Worm (Caenorhabditis elegans) whole organism, L1 larva: Measurements from ENCODE around the gene col-147.

ENCODE experiments used
- ceh-63 ChIP-seq: fragments of 200-800 bp; sonication (Bioruptor generic); optimal IDR thresholded peaks from 2 replicates; lab custom pipeline; 2018; ENCODE audit warnings: mild to moderate bottlenecking, missing genetic modification characterization, missing compliant biosample characterization
- ceh-8 ChIP-seq: fragments of 200-800 bp; sonication (Bioruptor generic); optimal IDR thresholded peaks from 2 replicates; lab custom pipeline; 2018; ENCODE audit warnings: mild to moderate bottlenecking, missing genetic modification characterization, moderate library complexity, missing compliant biosample characterization
- ceh-88 ChIP-seq: fragments of 200-800 bp; sonication (Bioruptor generic); IDR thresholded peaks from 2 replicates; pipeline ENCODE4 v1.3.6; 2022; ENCODE audit warnings: missing genetic modification characterization, missing compliant biosample characterization
- efl-1 ChIP-seq, 4 experiments: fragments of 150-350 bp; optimal IDR thresholded peaks in 3 of 4; peaks in 1 of 4; 1 replicate in 1 of 4; 2 replicates in 3 of 4; lab custom pipeline; 2014; ENCODE audit warnings: missing biosample characterization in 2 of 4, missing genetic modification characterization in 2 of 4, missing genetic modification reagents in 2 of 4
- efl-3 ChIP-seq: fragments of 200-800 bp; sonication (Bioruptor generic); optimal IDR thresholded peaks from 2 replicates; lab custom pipeline; 2018; ENCODE audit warnings: mild to moderate bottlenecking, missing genetic modification characterization, missing compliant biosample characterization
- ets-5 ChIP-seq: fragments of 200-800 bp; sonication (Bioruptor generic); IDR thresholded peaks from 2 replicates; pipeline ENCODE4 v1.3.6; 2022; ENCODE audit warnings: missing genetic modification characterization, missing compliant biosample characterization
- fkh-10 ChIP-seq: sonication (generic microtip); optimal IDR thresholded peaks from 2 replicates; lab custom pipeline; 2017; ENCODE audit warnings: missing biosample characterization, missing genetic modification reagents, missing genetic modification characterization
- fos-1 ChIP-seq: fragments of 150-350 bp; optimal IDR thresholded peaks from 2 replicates; lab custom pipeline; 2014; ENCODE audit warnings: missing biosample characterization, missing genetic modification characterization
- irx-1 ChIP-seq: sonication (generic microtip); optimal IDR thresholded peaks from 2 replicates; lab custom pipeline; 2016; ENCODE audit warnings: missing genetic modification characterization, missing compliant biosample characterization
- lin-13 ChIP-seq: fragments of 150-350 bp; optimal IDR thresholded peaks from 2 replicates; lab custom pipeline; 2014; ENCODE audit warnings: missing biosample characterization, missing genetic modification reagents, missing genetic modification characterization
- lin-14 ChIP-seq: fragments of 200-800 bp; sonication (Bioruptor generic); optimal IDR thresholded peaks from 2 replicates; lab custom pipeline; 2018; ENCODE audit warnings: mild to moderate bottlenecking, missing genetic modification characterization, moderate library complexity, missing compliant biosample characterization
- lin-15B ChIP-seq: fragments of 150-350 bp; sonication (generic microtip); optimal IDR thresholded peaks from 3 replicates; lab custom pipeline; 2014; ENCODE audit warnings: missing biosample characterization, missing genetic modification characterization
- lir-3 ChIP-seq: sonication (generic microtip); optimal IDR thresholded peaks from 2 replicates; lab custom pipeline; 2016; ENCODE audit warnings: mild to moderate bottlenecking, missing genetic modification characterization, moderate library complexity, missing compliant biosample characterization; ENCODE audit not compliant: poor library complexity
- mab-9 ChIP-seq: fragments of 200-800 bp; sonication (Bioruptor generic); IDR thresholded peaks from 2 replicates; pipeline ENCODE4 v1.3.6; 2022; ENCODE audit warnings: missing genetic modification reagents, missing genetic modification characterization, missing compliant biosample characterization
- mef-2 ChIP-seq: fragments of 150-350 bp; optimal IDR thresholded peaks from 2 replicates; lab custom pipeline; 2014; ENCODE audit warnings: missing biosample characterization, missing genetic modification characterization
- nhr-12 ChIP-seq: sonication (generic microtip); optimal IDR thresholded peaks from 2 replicates; lab custom pipeline; 2017; ENCODE audit warnings: missing biosample characterization, missing genetic modification characterization
- nhr-28 ChIP-seq: fragments of 150-350 bp; optimal IDR thresholded peaks from 2 replicates; lab custom pipeline; 2014; ENCODE audit warnings: missing biosample characterization, missing genetic modification characterization
- nhr-47 ChIP-seq: sonication (generic microtip); optimal IDR thresholded peaks from 2 replicates; lab custom pipeline; 2016; ENCODE audit warnings: mild to moderate bottlenecking, missing genetic modification characterization, moderate library complexity, missing compliant biosample characterization
- nhr-76 ChIP-seq: sonication (generic microtip); optimal IDR thresholded peaks from 2 replicates; lab custom pipeline; 2017; ENCODE audit warnings: missing biosample characterization, missing genetic modification characterization
- pag-3 ChIP-seq: sonication (generic microtip); optimal IDR thresholded peaks from 2 replicates; lab custom pipeline; 2017; ENCODE audit warnings: missing genetic modification characterization, mild to moderate bottlenecking, missing compliant biosample characterization, antibody characterized with exemption, borderline replicate concordance; ENCODE audit not compliant: insufficient read depth
- pax-3 ChIP-seq: fragments of 200-800 bp; sonication (Bioruptor generic); optimal IDR thresholded peaks from 2 replicates; lab custom pipeline; 2018; ENCODE audit warnings: mild to moderate bottlenecking, missing genetic modification characterization, moderate library complexity, missing compliant biosample characterization
- snpc-4 ChIP-seq: fragments of 150-350 bp; optimal IDR thresholded peaks from 2 replicates; lab custom pipeline; 2014; ENCODE audit warnings: missing biosample characterization, missing genetic modification characterization
- snu-23 ChIP-seq: sonication (generic microtip); optimal IDR thresholded peaks from 2 replicates; lab custom pipeline; 2016; ENCODE audit warnings: missing genetic modification characterization, missing compliant biosample characterization
- sptf-1 ChIP-seq: fragments of 150-350 bp; optimal IDR thresholded peaks from 2 replicates; lab custom pipeline; 2014; ENCODE audit warnings: missing biosample characterization, missing genetic modification characterization
- tbx-2 ChIP-seq: sonication (generic microtip); optimal IDR thresholded peaks from 2 replicates; lab custom pipeline; 2016; ENCODE audit warnings: missing genetic modification characterization, missing compliant biosample characterization
- unc-130 ChIP-seq: fragments of 150-350 bp; optimal IDR thresholded peaks from 2 replicates; lab custom pipeline; 2017; ENCODE audit warnings: missing biosample characterization, missing genetic modification characterization, inconsistent platforms
- unc-30 ChIP-seq: sonication (generic microtip); optimal IDR thresholded peaks from 2 replicates; lab custom pipeline; 2017; ENCODE audit warnings: missing biosample characterization, missing genetic modification characterization
- unc-62 ChIP-seq: fragments of 150-350 bp; optimal IDR thresholded peaks from 2 replicates; lab custom pipeline; 2014; ENCODE audit warnings: missing biosample characterization, missing genetic modification reagents, missing genetic modification characterization
- unc-86 ChIP-seq: sonication (generic microtip); optimal IDR thresholded peaks from 2 replicates; lab custom pipeline; 2016; ENCODE audit warnings: missing genetic modification characterization, missing compliant biosample characterization
- unc-98 ChIP-seq: fragments of 200-800 bp; sonication (Bioruptor generic); IDR thresholded peaks from 2 replicates; pipeline ENCODE4 v1.3.6; 2022; ENCODE audit warnings: missing genetic modification characterization, missing compliant biosample characterization
- xbp-1 ChIP-seq: sonication (generic microtip); optimal IDR thresholded peaks from 2 replicates; lab custom pipeline; 2016; ENCODE audit warnings: missing genetic modification characterization, missing compliant biosample characterization
- zip-4 ChIP-seq: fragments of 200-800 bp; sonication (Bioruptor generic); optimal IDR thresholded peaks from 2 replicates; lab custom pipeline; 2018; ENCODE audit warnings: mild to moderate bottlenecking, missing genetic modification characterization, moderate library complexity, missing compliant biosample characterization

col-147 gene

DNA sequence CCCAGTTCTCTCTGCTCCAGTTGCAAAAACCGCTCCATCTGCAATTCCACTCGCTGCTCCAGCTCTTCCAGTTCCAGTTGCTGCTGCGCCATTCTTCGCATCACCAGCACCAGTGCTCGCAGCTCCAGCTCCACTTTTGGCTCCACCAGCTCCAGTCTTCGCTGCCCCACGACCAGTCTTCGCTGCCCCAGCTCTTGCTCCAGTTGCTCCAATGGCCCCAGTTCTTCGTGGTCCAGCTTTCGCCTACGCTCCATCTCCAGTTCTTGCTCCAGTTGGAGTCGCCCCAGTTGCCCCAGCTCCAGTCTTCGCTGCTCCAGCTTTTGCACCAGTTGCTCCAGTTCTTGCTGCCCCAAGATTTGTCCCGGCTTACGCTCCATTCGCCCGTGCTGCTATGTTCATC lies 12.7 kb downstream of the col-147 start:
- TF ChIP-seq unc-30 (no peak), ceh-63 (GFP tag; lab: Kevin White, UChicago) (no peak), unc-130 (tag; lab: Kevin White, UChicago) (no peak), sptf-1 (tag; lab: Kevin White, UChicago) (no peak), fos-1 (tag; lab: Kevin White, UChicago) (no peak), mef-2 (tag; lab: Kevin White, UChicago) (no peak)

DNA sequence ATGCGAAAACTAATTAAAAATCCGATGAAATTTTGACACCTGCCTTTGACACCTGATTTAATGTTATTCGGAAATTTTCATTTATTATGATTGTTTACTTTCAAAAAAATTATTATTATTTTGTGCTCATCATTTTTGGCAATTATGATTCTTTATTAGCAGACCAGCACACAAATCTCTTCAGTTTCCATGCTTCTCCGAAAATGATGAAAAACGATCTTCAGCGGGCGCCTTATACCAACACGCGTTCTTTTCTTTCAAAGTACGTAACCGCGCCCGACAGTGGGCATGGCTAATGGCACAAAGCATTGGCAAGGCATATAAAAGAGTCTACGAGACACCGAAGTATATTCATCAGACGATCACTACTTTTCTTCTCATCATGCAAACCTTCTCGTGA lies 13.3 kb downstream of the col-147 start, which contains the start of gene idpc-6:
Gene idpc-6, plus strand, starts transcription at position 301 of the 400 bp plus-strand sequence.
- TF ChIP-seq unc-98 (GFP tag; lab: Robert Waterston, UW) (no peak), ceh-8 (GFP tag; lab: Kevin White, UChicago) (no peak), efl-1 (optimal IDR thresholded peaks at IDR 0.05; lab: Kevin White, UChicago) (no peak), efl-1 (GFP tag; optimal IDR thresholded peaks at IDR 0.05 in 1 of 2; lab: Kevin White, UChicago) (no peak), nhr-76 (tag; lab: Kevin White, UChicago) (no peak), nhr-28 (tag; lab: Kevin White, UChicago) (no peak), mab-9 (GFP tag; lab: Robert Waterston, UW) (no peak), tbx-2 (tag; lab: Kevin White, UChicago) (no peak), efl-3 (GFP tag; lab: Kevin White, UChicago) (no peak), lin-13 (GFP tag; lab: Kevin White, UChicago) (no peak), ceh-88 (GFP tag; lab: Robert Waterston, UW) (no peak), snu-23 (GFP tag; lab: Kevin White, UChicago) (no peak), unc-130 (tag; lab: Kevin White, UChicago) (no peak), unc-86 (tag; lab: Kevin White, UChicago) (no peak), mef-2 (tag; lab: Kevin White, UChicago) (no peak), irx-1 (no peak), lin-14 (no peak), xbp-1 (tag; lab: Kevin White, UChicago) (no peak), ets-5 (GFP tag; lab: Robert Waterston, UW) (no peak), pag-3 (tag; lab: Kevin White, UChicago) (no peak)
- TF ChIP-seq, all 84 proteins: peak for 0

ce11 chrV:9618919-9619318 lies 14.2 kb downstream of the col-147 start, which contains the start of gene idpc-7:
idpc-7 (minus strand) TSS chrV:9619019.
- no peak for TF ChIP-seq efl-1 (optimal IDR thresholded peaks at IDR 0.05; lab: Kevin White, UChicago)
- peak in 1 of 2 experiments; percentile 5 for TF ChIP-seq efl-1 (GFP tag; optimal IDR thresholded peaks at IDR 0.05 in 1 of 2; lab: Kevin White, UChicago)
- no peak for TF ChIP-seq snpc-4
- TF ChIP-seq fkh-10 (GFP tag; lab: Kevin White, UChicago) = no peak
- no peak for TF ChIP-seq pag-3 (tag; lab: Kevin White, UChicago)
- no peak for TF ChIP-seq mab-9 (GFP tag; lab: Robert Waterston, UW)
- TF ChIP-seq, all 84 proteins: peak for 1

- TF ChIP-seq ceh-8 (GFP tag; lab: Kevin White, UChicago) = peak; percentile 7
- no peak for TF ChIP-seq nhr-28 (tag; lab: Kevin White, UChicago)
Observed at ce11 chrV:9618420-9618819, 14.7 kb downstream of the col-147 start.

- TF ChIP-seq unc-86 (tag; lab: Kevin White, UChicago) = no peak
- no peak for TF ChIP-seq nhr-12 (tag; lab: Kevin White, UChicago)
- no peak for TF ChIP-seq pax-3 (tag; lab: Kevin White, UChicago)
- no peak for TF ChIP-seq nhr-47 (tag; lab: Kevin White, UChicago)
- no peak for TF ChIP-seq lir-3 (tag; lab: Kevin White, UChicago)
- no peak for TF ChIP-seq lin-15B (tag; lab: Kevin White, UChicago)
- no peak for TF ChIP-seq unc-62 (GFP tag; lab: Kevin White, UChicago)
- no peak for TF ChIP-seq efl-3 (GFP tag; lab: Kevin White, UChicago)
- TF ChIP-seq mef-2 (tag; lab: Kevin White, UChicago) = no peak
- TF ChIP-seq zip-4 (GFP tag; lab: Kevin White, UChicago) = no peak
Observed at ce11 chrV:9616687-9617086, 16.5 kb downstream of the col-147 start.
